Fruit fly (Drosophila melanogaster) whole organism, embryonic: ENCODE data around the gene Myo28B1.

Source experiments
- BtbVII ChIP-seq: fragments of 200-800 bp; sonication (Bioruptor generic); optimal IDR thresholded peaks from 3 replicates; lab custom pipeline; 2017; ENCODE audit warnings: missing biosample characterization, mild to moderate bottlenecking, missing genetic modification characterization
- CG10565 ChIP-seq: fragments of 200-800 bp; sonication (Bioruptor generic); optimal IDR thresholded peaks from 3 replicates; lab custom pipeline; 2016; ENCODE audit warnings: missing biosample characterization, mild to moderate bottlenecking, missing genetic modification characterization
- CG14860 ChIP-seq: fragments of 200-800 bp; sonication (Bioruptor generic); IDR thresholded peaks from 3 replicates; pipeline ENCODE4 v1.3.6; 2022; ENCODE audit warnings: missing biosample characterization, missing genetic modification characterization; ENCODE audit not compliant: partially characterized antibody
- CG15011 ChIP-seq: fragments of 200-800 bp; sonication (Bioruptor generic); optimal IDR thresholded peaks from 3 replicates; lab custom pipeline; 2018; ENCODE audit warnings: missing biosample characterization, mild to moderate bottlenecking, missing genetic modification characterization
- CG16815 ChIP-seq: fragments of 200-800 bp; sonication (Bioruptor generic); optimal IDR thresholded peaks from 3 replicates; lab custom pipeline; 2017; ENCODE audit warnings: missing biosample characterization, mild to moderate bottlenecking, missing genetic modification characterization
- CG1832 ChIP-seq: fragments of 200-800 bp; sonication (Bioruptor generic); optimal IDR thresholded peaks from 2 replicates; lab custom pipeline; 2017; ENCODE audit warnings: missing biosample characterization, mild to moderate bottlenecking, missing genetic modification characterization, inconsistent platforms
- CG2199 ChIP-seq: fragments of 200-800 bp; sonication (Bioruptor generic); IDR thresholded peaks from 3 replicates; pipeline ENCODE4 v1.3.6; 2022; ENCODE audit warnings: missing biosample characterization, missing genetic modification characterization
- CG3163 ChIP-seq: fragments of 200-800 bp; sonication (Bioruptor generic); optimal IDR thresholded peaks from 3 replicates; lab custom pipeline; 2016; ENCODE audit warnings: missing biosample characterization, missing genetic modification characterization
- CG43689 ChIP-seq: fragments of 200-800 bp; sonication (Bioruptor generic); IDR thresholded peaks from 2 replicates; pipeline ENCODE4 v1.3.6; 2022; ENCODE audit warnings: missing biosample characterization, missing genetic modification characterization
- CG4707 ChIP-seq: fragments of 200-800 bp; sonication (Bioruptor generic); optimal IDR thresholded peaks from 2 replicates; lab custom pipeline; 2018; ENCODE audit warnings: missing biosample characterization, mild to moderate bottlenecking, missing genetic modification characterization, moderate library complexity
- CG6654 ChIP-seq: fragments of 200-800 bp; sonication (Bioruptor generic); optimal IDR thresholded peaks from 2 replicates; lab custom pipeline; 2017; ENCODE audit warnings: missing biosample characterization, mild to moderate bottlenecking, missing genetic modification characterization
- CG7357 ChIP-seq: fragments of 200-800 bp; sonication (Bioruptor generic); IDR thresholded peaks from 3 replicates; pipeline ENCODE4 v1.3.6; 2022; ENCODE audit warnings: missing biosample characterization, missing genetic modification characterization
- CG7745 ChIP-seq: fragments of 200-800 bp; sonication (Bioruptor generic); optimal IDR thresholded peaks from 2 replicates; lab custom pipeline; 2018; ENCODE audit warnings: missing biosample characterization, mild to moderate bottlenecking, missing genetic modification characterization, moderate library complexity
- CG8388 ChIP-seq: fragments of 200-800 bp; sonication (Bioruptor generic); optimal IDR thresholded peaks from 2 replicates; lab custom pipeline; 2019; ENCODE audit warnings: missing biosample characterization, mild to moderate bottlenecking, missing genetic modification characterization, moderate library complexity
- CG8944 ChIP-seq: fragments of 200-800 bp; sonication (Bioruptor generic); optimal IDR thresholded peaks from 3 replicates; lab custom pipeline; 2016; ENCODE audit warnings: missing biosample characterization, missing genetic modification characterization
- CG9609 ChIP-seq: fragments of 200-800 bp; sonication (Bioruptor generic); optimal IDR thresholded peaks from 3 replicates; lab custom pipeline; 2016; ENCODE audit warnings: missing biosample characterization, missing genetic modification characterization
- D19A ChIP-seq: fragments of 200-800 bp; optimal IDR thresholded peaks from 3 replicates; lab custom pipeline; 2019; ENCODE audit warnings: missing biosample characterization, mild to moderate bottlenecking, missing genetic modification characterization, moderate library complexity
- Dad ChIP-seq: fragments of 200-800 bp; sonication (Bioruptor generic); optimal IDR thresholded peaks from 3 replicates; lab custom pipeline; 2016; ENCODE audit warnings: missing biosample characterization, missing genetic modification characterization
- Ets65A ChIP-seq: fragments of 200-800 bp; sonication (Bioruptor generic); peaks from one replicate; lab custom pipeline; 2016; ENCODE audit warnings: missing biosample characterization, missing genetic modification characterization
- HLH3B ChIP-seq: fragments of 200-800 bp; sonication (Bioruptor generic); IDR thresholded peaks from 2 replicates; pipeline ENCODE4 v1.3.6; 2022; ENCODE audit warnings: missing biosample characterization, missing genetic modification characterization
- Kr ChIP-seq: fragments of 200-800 bp; sonication (Bioruptor generic); optimal IDR thresholded peaks from 2 replicates; lab custom pipeline; 2017; ENCODE audit warnings: missing biosample characterization, mild to moderate bottlenecking, missing genetic modification characterization
- Lim3 ChIP-seq: fragments of 200-800 bp; sonication (Bioruptor generic); IDR thresholded peaks from 2 replicates; pipeline ENCODE4 v1.3.6; 2022; ENCODE audit warnings: missing biosample characterization, missing genetic modification characterization
- NFAT ChIP-seq: fragments of 200-800 bp; sonication (Bioruptor generic); IDR thresholded peaks from 2 replicates; pipeline ENCODE4 v1.3.6; 2022; ENCODE audit warnings: missing biosample characterization, missing genetic modification characterization
- Nf-YA ChIP-seq: fragments of 200-800 bp; sonication (Bioruptor generic); IDR thresholded peaks from 2 replicates; pipeline ENCODE4 v1.3.6; 2022; ENCODE audit warnings: missing biosample characterization, missing genetic modification characterization
- Oaz ChIP-seq: fragments of 200-800 bp; sonication (Bioruptor generic); IDR thresholded peaks from 2 replicates; pipeline ENCODE4 v1.3.6; 2022; ENCODE audit warnings: missing biosample characterization, missing genetic modification characterization
- Oli ChIP-seq: fragments of 200-800 bp; sonication (Bioruptor generic); optimal IDR thresholded peaks from 2 replicates; lab custom pipeline; 2018; ENCODE audit warnings: missing biosample characterization, mild to moderate bottlenecking, missing genetic modification characterization, moderate library complexity
- Opbp ChIP-seq: fragments of 200-800 bp; sonication (Bioruptor generic); IDR thresholded peaks from 3 replicates; pipeline ENCODE4 v1.3.6; 2022; ENCODE audit warnings: missing biosample characterization, missing genetic modification characterization; ENCODE audit not compliant: partially characterized antibody
- PHDP ChIP-seq: fragments of 200-800 bp; sonication (Bioruptor generic); optimal IDR thresholded peaks from 3 replicates; lab custom pipeline; 2018; ENCODE audit warnings: missing biosample characterization, mild to moderate bottlenecking, missing genetic modification characterization, moderate library complexity
- Ssrp ChIP-seq: fragments of 200-800 bp; sonication (Bioruptor generic); optimal IDR thresholded peaks from 2 replicates; lab custom pipeline; 2018; ENCODE audit warnings: missing biosample characterization, mild to moderate bottlenecking, missing genetic modification characterization, moderate library complexity
- ac ChIP-seq: fragments of 200-800 bp; sonication (Bioruptor generic); optimal IDR thresholded peaks from 3 replicates; lab custom pipeline; 2017; ENCODE audit warnings: missing biosample characterization, mild to moderate bottlenecking, missing genetic modification characterization
- ara ChIP-seq: fragments of 200-800 bp; sonication (Bioruptor generic); IDR thresholded peaks from 2 replicates; pipeline ENCODE4 v1.3.6; 2022; ENCODE audit warnings: missing biosample characterization, missing genetic modification characterization
- bbx ChIP-seq: fragments of 200-800 bp; sonication (Bioruptor generic); IDR thresholded peaks from 2 replicates; pipeline ENCODE4 v1.3.6; 2022; ENCODE audit warnings: missing biosample characterization, missing genetic modification characterization; ENCODE audit not compliant: partially characterized antibody
- bigmax ChIP-seq: fragments of 200-800 bp; sonication (Bioruptor generic); optimal IDR thresholded peaks from 2 replicates; lab custom pipeline; 2018; ENCODE audit warnings: missing biosample characterization, mild to moderate bottlenecking, missing genetic modification characterization
- crc ChIP-seq: fragments of 200-800 bp; sonication (Bioruptor generic); optimal IDR thresholded peaks from 2 replicates; lab custom pipeline; 2016; ENCODE audit warnings: missing biosample characterization, missing genetic modification characterization
- dysf ChIP-seq: fragments of 200-800 bp; sonication (Bioruptor generic); IDR thresholded peaks from 3 replicates; pipeline ENCODE4 v1.3.6; 2022; ENCODE audit warnings: missing biosample characterization, missing genetic modification characterization
- esg ChIP-seq: fragments of 200-800 bp; sonication (Bioruptor generic); conservative IDR thresholded peaks from 2 replicates; pipeline ENCODE4 v1.3.6; 2022; ENCODE audit warnings: missing biosample characterization, missing genetic modification characterization
- fd3F ChIP-seq: fragments of 200-800 bp; sonication (Bioruptor generic); optimal IDR thresholded peaks from 2 replicates; lab custom pipeline; 2018; ENCODE audit warnings: missing biosample characterization, mild to moderate bottlenecking, missing genetic modification characterization, moderate library complexity
- fu2 ChIP-seq: fragments of 200-800 bp; sonication (Bioruptor generic); optimal IDR thresholded peaks from 2 replicates; lab custom pipeline; 2016; ENCODE audit warnings: missing biosample characterization, missing genetic modification characterization
- grau ChIP-seq: fragments of 200-800 bp; optimal IDR thresholded peaks from 3 replicates; lab custom pipeline; 2019; ENCODE audit warnings: missing biosample characterization, mild to moderate bottlenecking, missing genetic modification characterization, moderate library complexity
- lilli ChIP-seq: fragments of 200-800 bp; sonication (Bioruptor generic); optimal IDR thresholded peaks from 3 replicates; lab custom pipeline; 2016; ENCODE audit warnings: missing biosample characterization, missing genetic modification characterization
- lmd ChIP-seq: fragments of 200-800 bp; sonication (Bioruptor generic); IDR thresholded peaks from 2 replicates; pipeline ENCODE4 v1.3.6; 2022; ENCODE audit warnings: missing biosample characterization, missing genetic modification characterization
- oc ChIP-seq: fragments of 200-800 bp; sonication (Bioruptor generic); optimal IDR thresholded peaks from 2 replicates; lab custom pipeline; 2018; ENCODE audit warnings: missing biosample characterization, mild to moderate bottlenecking, missing genetic modification characterization, moderate library complexity
- odd ChIP-seq: fragments of 200-800 bp; sonication (Bioruptor generic); optimal IDR thresholded peaks from 2 replicates; lab custom pipeline; 2017; ENCODE audit warnings: missing biosample characterization, mild to moderate bottlenecking, missing genetic modification characterization
- pnt ChIP-seq: fragments of 200-800 bp; sonication (Bioruptor generic); optimal IDR thresholded peaks from 3 replicates; lab custom pipeline; 2016; ENCODE audit warnings: missing biosample characterization, missing genetic modification characterization
- ro ChIP-seq: fragments of 200-800 bp; sonication (Bioruptor generic); IDR thresholded peaks from 2 replicates; pipeline ENCODE4 v1.3.6; 2022; ENCODE audit warnings: missing biosample characterization, missing genetic modification characterization
- sens ChIP-seq: fragments of 200-800 bp; sonication (Bioruptor generic); peaks from one replicate; lab custom pipeline; 2016; ENCODE audit warnings: missing biosample characterization, missing genetic modification characterization
- sisA ChIP-seq: fragments of 200-800 bp; sonication (Bioruptor generic); IDR thresholded peaks from 2 replicates; pipeline ENCODE4 v1.3.6; 2022; ENCODE audit warnings: missing biosample characterization, missing genetic modification characterization
- slou ChIP-seq: fragments of 200-800 bp; sonication (Bioruptor generic); optimal IDR thresholded peaks from 3 replicates; lab custom pipeline; 2016; ENCODE audit warnings: missing biosample characterization, missing genetic modification characterization
- tap ChIP-seq: fragments of 200-800 bp; optimal IDR thresholded peaks from 3 replicates; lab custom pipeline; 2019; ENCODE audit warnings: missing biosample characterization, mild to moderate bottlenecking, missing genetic modification characterization, moderate library complexity
- tx ChIP-seq: fragments of 200-800 bp; sonication (Bioruptor generic); optimal IDR thresholded peaks from 2 replicates; lab custom pipeline; 2016; ENCODE audit warnings: missing biosample characterization, missing genetic modification characterization
- zf30C ChIP-seq: fragments of 200-800 bp; sonication (Bioruptor generic); optimal IDR thresholded peaks from 3 replicates; lab custom pipeline; 2018; ENCODE audit warnings: missing biosample characterization, mild to moderate bottlenecking, missing genetic modification characterization

The Myo28B1 gene

dm6 chr2L:7641606-7642190 lies 24.1 kb upstream of the Myo28B1 start (continued):
- TF ChIP-seq CG4707 (GFP tag; lab: Kevin White, UChicago) = peak; percentile 81
- peak; percentile 94 for TF ChIP-seq fu2 (GFP tag; lab: Kevin White, UChicago)
- peak; percentile 91 for TF ChIP-seq NFAT
- TF ChIP-seq CG3163 (GFP tag; lab: Kevin White, UChicago) = peak; percentile 70
- TF ChIP-seq Lim3 (GFP tag; lab: Robert Waterston, UW) = peak; percentile 59; the same call in 1 of the 2 replicates
- no peak for TF ChIP-seq Kr
- no peak for TF ChIP-seq CG7357 (GFP tag; lab: Robert Waterston, UW)
- TF ChIP-seq oc (tag; lab: Kevin White, UChicago) = no peak
- TF ChIP-seq sens (GFP tag; lab: Kevin White, UChicago) = peak; percentile 98
- TF ChIP-seq CG14860 = no peak
- TF ChIP-seq ara = peak; percentile 59
- TF ChIP-seq slou = no peak
- peak; percentile 55; the same call in 1 of the 2 replicates for TF ChIP-seq CG43689
- peak; percentile 78 for TF ChIP-seq lmd (GFP tag; lab: Robert Waterston, UW)
- TF ChIP-seq Opbp = peak; percentile 42; the same call in 1 of the 3 replicates
- TF ChIP-seq ro = peak; percentile 54; the same call in 1 of the 2 replicates
- TF ChIP-seq tx (GFP tag; lab: Kevin White, UChicago) = peak; percentile 83
- no peak for TF ChIP-seq CG15011 (GFP tag; lab: Kevin White, UChicago)
- peak; percentile 79 for TF ChIP-seq Oaz (GFP tag; lab: Robert Waterston, UW)
- TF ChIP-seq CG1832 (GFP tag; lab: Kevin White, UChicago) = no peak
- TF ChIP-seq CG9609 (GFP tag; lab: Kevin White, UChicago) = peak; percentile 96
- peak; percentile 69 for TF ChIP-seq esg (GFP tag; lab: Robert Waterston, UW)
- TF ChIP-seq CG2199 = peak; percentile 94
- TF ChIP-seq PHDP (tag; lab: Kevin White, UChicago) = peak; percentile 78
- peak; percentile 59 for TF ChIP-seq crc (GFP tag; lab: Kevin White, UChicago)
- TF ChIP-seq lilli (GFP tag; lab: Kevin White, UChicago) = peak; percentile 81
- TF ChIP-seq bigmax = no peak
- TF ChIP-seq bbx (GFP tag; lab: Robert Waterston, UW) = no peak
- TF ChIP-seq tap (tag; lab: Kevin White, UChicago) = no peak
- TF ChIP-seq odd (GFP tag; lab: Kevin White, UChicago) = no peak
- no peak for TF ChIP-seq BtbVII (GFP tag; lab: Kevin White, UChicago)
- TF ChIP-seq zf30C (GFP tag; lab: Kevin White, UChicago) = no peak
- TF ChIP-seq HLH3B = peak; percentile 85; the same call in 1 of the 2 replicates
- TF ChIP-seq CG10565 (GFP tag; lab: Kevin White, UChicago) = no peak
- TF ChIP-seq Oli (tag; lab: Kevin White, UChicago) = peak; percentile 58
- TF ChIP-seq grau (tag; lab: Kevin White, UChicago) = no peak
- no peak; the same call in 1 of the 2 replicates for TF ChIP-seq Nf-YA (GFP tag; lab: Robert Waterston, UW)
- peak; percentile 61 for TF ChIP-seq CG8388 (GFP tag; lab: Kevin White, UChicago)
- TF ChIP-seq CG7745 (tag; lab: Kevin White, UChicago) = no peak
- TF ChIP-seq D19A = peak; percentile 29
- no peak for TF ChIP-seq Ssrp (tag; lab: Kevin White, UChicago)
- TF ChIP-seq CG6654 (GFP tag; lab: Kevin White, UChicago) = no peak
- peak; percentile 87 for TF ChIP-seq pnt (GFP tag; lab: Kevin White, UChicago)
- peak; percentile 94 for TF ChIP-seq Ets65A
- no peak for TF ChIP-seq Dad (GFP tag; lab: Kevin White, UChicago)
- TF ChIP-seq fd3F (GFP tag; lab: Kevin White, UChicago) = no peak
- peak; percentile 54 for TF ChIP-seq CG16815
- no peak for TF ChIP-seq ac (GFP tag; lab: Kevin White, UChicago)
- peak; percentile 86 for TF ChIP-seq sisA
- TF ChIP-seq CG8944 = peak; percentile 92
- peak; percentile 85 for TF ChIP-seq dysf (GFP tag; lab: Robert Waterston, UW)
